Fruit fly (Drosophila melanogaster) whole organism, wandering third instar larva: ENCODE data around the gene CG43088.

ENCODE experiments used
- Dfd ChIP-seq: fragments of >200 bp; optimal IDR thresholded peaks from 2 replicates; lab custom pipeline; 2017; ENCODE audit warnings: missing biosample characterization, missing genetic modification characterization
- h ChIP-seq: fragments of 200-800 bp; sonication (Bioruptor generic); optimal IDR thresholded peaks from 3 replicates; lab custom pipeline; 2016; ENCODE audit warnings: missing biosample characterization, mild to moderate bottlenecking, missing genetic modification characterization
- tai ChIP-seq: sonication (Bioruptor generic); optimal IDR thresholded peaks from 2 replicates; lab custom pipeline; 2016; ENCODE audit warnings: missing biosample characterization, missing genetic modification characterization
- usp ChIP-seq: fragments of >200 bp; optimal IDR thresholded peaks from 2 replicates; lab custom pipeline; 2017; ENCODE audit warnings: missing biosample characterization, missing genetic modification characterization

dm6 chrX:14743819-14744218, 41.7 kb downstream of the CG43088 start:
- TF ChIP-seq h (GFP tag; lab: Kevin White, UChicago), result peak; percentile 17
- no peak for TF ChIP-seq tai (GFP tag; lab: Kevin White, UChicago)
- no peak for TF ChIP-seq Dfd (GFP tag; lab: Kevin White, UChicago)
- TF ChIP-seq usp (GFP tag; lab: Kevin White, UChicago), result no peak
